Worm (Caenorhabditis elegans) whole organism, late embryonic: ENCODE results near the gene ash-2.

ENCODE experiments used
- ceh-18 ChIP-seq: sonication (generic microtip); optimal IDR thresholded peaks from 2 replicates; lab custom pipeline; 2016; ENCODE audit warnings: missing genetic modification characterization, missing compliant biosample characterization
- ceh-19 ChIP-seq: fragments of 200-800 bp; sonication (Bioruptor generic); optimal IDR thresholded peaks from 2 replicates; lab custom pipeline; 2018; ENCODE audit warnings: mild to moderate bottlenecking, missing genetic modification characterization, missing compliant biosample characterization
- ceh-22 ChIP-seq: sonication (generic microtip); optimal IDR thresholded peaks from 2 replicates; lab custom pipeline; 2017; ENCODE audit warnings: missing biosample characterization, missing genetic modification characterization
- ceh-24 ChIP-seq: sonication (generic microtip); optimal IDR thresholded peaks from 2 replicates; lab custom pipeline; 2016; ENCODE audit warnings: mild to moderate bottlenecking, missing genetic modification characterization, missing compliant biosample characterization
- ceh-30 ChIP-seq: fragments of 150-350 bp; optimal IDR thresholded peaks from 2 replicates; lab custom pipeline; 2014; ENCODE audit warnings: missing biosample characterization, missing genetic modification characterization
- ceh-6 ChIP-seq: fragments of 200-800 bp; sonication (Bioruptor generic); optimal IDR thresholded peaks from 2 replicates; lab custom pipeline; 2018; ENCODE audit warnings: mild to moderate bottlenecking, missing genetic modification characterization, missing compliant biosample characterization
- dmd-4 ChIP-seq: sonication (generic microtip); optimal IDR thresholded peaks from 2 replicates; lab custom pipeline; 2016; ENCODE audit warnings: borderline replicate concordance, missing genetic modification characterization, missing compliant biosample characterization
- elt-2 ChIP-seq: sonication (generic microtip); optimal IDR thresholded peaks from 2 replicates; lab custom pipeline; 2016; ENCODE audit warnings: missing genetic modification reagents, missing genetic modification characterization, missing compliant biosample characterization
- elt-4 ChIP-seq: sonication (generic microtip); optimal IDR thresholded peaks from 2 replicates; lab custom pipeline; 2016; ENCODE audit warnings: missing genetic modification characterization, missing compliant biosample characterization
- gmeb-2 ChIP-seq: sonication (generic microtip); optimal IDR thresholded peaks from 2 replicates; lab custom pipeline; 2016; ENCODE audit warnings: missing genetic modification characterization, inconsistent platforms, missing compliant biosample characterization
- hlh-13 ChIP-seq: fragments of 200-800 bp; sonication (Bioruptor generic); optimal IDR thresholded peaks from 2 replicates; lab custom pipeline; 2018; ENCODE audit warnings: mild to moderate bottlenecking, missing genetic modification characterization, missing compliant biosample characterization
- hlh-30 ChIP-seq: sonication (generic microtip); optimal IDR thresholded peaks from 2 replicates; lab custom pipeline; 2017; ENCODE audit warnings: antibody characterized with exemption, missing genetic modification characterization, missing compliant biosample characterization; ENCODE audit not compliant: insufficient read depth
- hlh-8 ChIP-seq: sonication (generic microtip); optimal IDR thresholded peaks from 2 replicates; lab custom pipeline; 2016; ENCODE audit warnings: missing genotype, missing genetic modification characterization, missing compliant biosample characterization
- lim-6 ChIP-seq: sonication (generic microtip); optimal IDR thresholded peaks from 2 replicates; lab custom pipeline; 2016; ENCODE audit warnings: missing genetic modification characterization, missing compliant biosample characterization
- mec-3 ChIP-seq: sonication (generic microtip); optimal IDR thresholded peaks from 2 replicates; lab custom pipeline; 2016; ENCODE audit warnings: borderline replicate concordance, missing genetic modification characterization, missing compliant biosample characterization
- nfya-1 ChIP-seq: sonication (generic microtip); optimal IDR thresholded peaks from 2 replicates; lab custom pipeline; 2017; ENCODE audit warnings: missing genetic modification characterization, mild to moderate bottlenecking, missing compliant biosample characterization, antibody characterized with exemption, moderate library complexity
- pag-3 ChIP-seq: sonication (generic microtip); optimal IDR thresholded peaks from 2 replicates; lab custom pipeline; 2016; ENCODE audit warnings: missing compliant biosample characterization, missing genetic modification characterization, borderline replicate concordance
- pax-1 ChIP-seq: fragments of 150-350 bp; optimal IDR thresholded peaks from 2 replicates; lab custom pipeline; 2014; ENCODE audit warnings: missing biosample characterization, missing genetic modification characterization
- pha-4 ChIP-seq: fragments of 150-350 bp; optimal IDR thresholded peaks from 2 replicates; lab custom pipeline; 2018; ENCODE audit warnings: missing biosample characterization, missing genetic modification reagents, missing genetic modification characterization
- pqm-1 ChIP-seq: sonication (generic microtip); optimal IDR thresholded peaks from 2 replicates; lab custom pipeline; 2016; ENCODE audit warnings: missing genetic modification characterization, missing compliant biosample characterization
- pros-1 ChIP-seq: fragments of 150-350 bp; optimal IDR thresholded peaks from 2 replicates; lab custom pipeline; 2014; ENCODE audit warnings: missing biosample characterization, missing genetic modification reagents, missing genetic modification characterization
- ref-2 ChIP-seq: sonication (generic microtip); optimal IDR thresholded peaks from 2 replicates; lab custom pipeline; 2016; ENCODE audit warnings: missing genetic modification characterization, missing compliant biosample characterization
- rnt-1 ChIP-seq: sonication (generic microtip); optimal IDR thresholded peaks from 2 replicates; lab custom pipeline; 2016; ENCODE audit warnings: missing genetic modification characterization, missing compliant biosample characterization
- sdc-2 ChIP-seq: sonication (generic microtip); optimal IDR thresholded peaks from 2 replicates; lab custom pipeline; 2016; ENCODE audit warnings: missing genotype, missing genetic modification characterization, missing compliant biosample characterization
- sox-2 ChIP-seq: fragments of 200-800 bp; sonication (Bioruptor generic); IDR thresholded peaks from 2 replicates; pipeline ENCODE4 v1.3.6; 2022; ENCODE audit warnings: missing genetic modification reagents, missing genetic modification characterization, missing compliant biosample characterization
- syd-9 ChIP-seq: sonication (generic microtip); optimal IDR thresholded peaks from 2 replicates; lab custom pipeline; 2016; ENCODE audit warnings: mild to moderate bottlenecking, missing genetic modification characterization, moderate library complexity, missing compliant biosample characterization
- tbx-7 ChIP-seq: sonication (generic microtip); optimal IDR thresholded peaks from 2 replicates; lab custom pipeline; 2016; ENCODE audit warnings: missing genotype, missing genetic modification characterization, missing compliant biosample characterization
- unc-3 ChIP-seq, 2 experiments: fragments of 200-800 bp in 1 of 2; sonication (Bioruptor generic) in 1 of 2; sonication (generic microtip) in 1 of 2; conservative IDR thresholded peaks in 1 of 2; optimal IDR thresholded peaks in 1 of 2; 2 replicates each; pipeline versions ENCODE4 v1.3.6 to Lab custom; 2016 to 2022; ENCODE audit warnings: missing compliant biosample characterization in 2 of 2, missing genetic modification characterization in 2 of 2, missing genetic modification reagents in 1 of 2
- unc-42 ChIP-seq: sonication (generic microtip); optimal IDR thresholded peaks from 2 replicates; lab custom pipeline; 2016; ENCODE audit warnings: missing genotype, missing genetic modification characterization, missing compliant biosample characterization
- unc-55 ChIP-seq: sonication (generic microtip); optimal IDR thresholded peaks from 2 replicates; lab custom pipeline; 2017; ENCODE audit warnings: missing biosample characterization, missing genetic modification reagents, missing genetic modification characterization

ash-2 gene

ce11 chrII:12005981-12006380 lies 26.3 kb downstream of the ash-2 start:
- no peak for TF ChIP-seq ceh-30 (tag; lab: Kevin White, UChicago)
- no peak for TF ChIP-seq elt-4 (tag; lab: Kevin White, UChicago)
- no peak for TF ChIP-seq mec-3 (tag; lab: Kevin White, UChicago)
- TF ChIP-seq hlh-13 (GFP tag; lab: Kevin White, UChicago), result no peak
- TF ChIP-seq ceh-19 (GFP tag; lab: Kevin White, UChicago), result no peak
- TF ChIP-seq lim-6 (tag; lab: Kevin White, UChicago), result no peak
- TF ChIP-seq gmeb-2 (tag; lab: Kevin White, UChicago), result no peak
- no peak for TF ChIP-seq pax-1
- TF ChIP-seq, all 69 proteins: peak for 0

DNA sequence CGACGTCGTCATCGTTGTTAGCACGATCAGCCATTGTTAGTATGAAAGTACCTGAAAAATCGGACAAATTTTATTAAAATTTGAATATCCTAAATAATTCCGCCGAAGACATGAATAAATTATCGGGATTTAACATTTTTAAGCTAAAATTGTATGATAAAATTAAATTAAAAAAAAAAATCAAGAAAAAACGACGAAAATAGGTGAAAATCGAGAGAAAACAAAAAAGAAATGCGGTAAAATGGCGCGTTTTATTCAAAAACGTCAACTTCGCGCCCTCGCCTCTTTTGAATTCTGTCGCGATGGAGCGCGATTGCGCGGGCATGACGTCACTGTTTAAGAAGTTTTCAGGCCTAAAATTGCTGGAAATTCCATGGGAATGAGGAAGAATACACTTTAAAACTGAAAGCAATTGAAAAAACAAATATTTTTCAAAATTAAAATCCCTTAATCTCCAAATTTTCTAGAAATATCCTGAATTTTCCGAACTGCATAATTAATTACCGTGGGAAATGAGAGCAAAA lies 27.0 kb downstream of the ash-2 start, which contains the start of gene mcm-2:
mcm-2 (minus strand) TSS at position 51 of the 524 bp plus-strand sequence.
- TF ChIP-seq nfya-1 (tag; lab: Kevin White, UChicago) (peak; percentile 17), elt-2 (tag; lab: Kevin White, UChicago) (peak; percentile 10), hlh-8 (tag; lab: Kevin White, UChicago) (no peak)

DNA sequence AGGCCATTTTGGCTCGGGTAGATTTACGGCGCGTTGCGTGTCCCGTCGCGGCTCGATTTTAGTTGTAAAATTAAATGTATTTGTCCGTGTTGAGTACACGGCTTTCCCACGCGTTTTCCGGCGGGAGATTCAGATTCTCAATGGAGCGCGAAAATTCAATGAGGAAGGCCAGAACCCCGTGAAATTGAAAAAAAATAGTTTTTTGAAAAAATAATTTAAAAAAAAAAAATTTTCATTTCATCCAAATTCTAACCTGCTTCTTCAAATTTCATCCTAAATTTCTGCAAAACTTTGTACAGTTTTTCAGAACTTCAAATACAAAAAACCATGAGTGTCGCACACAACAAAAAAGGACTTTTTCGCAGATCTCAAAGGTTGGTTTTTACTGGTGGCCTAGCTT lies 29.1 kb downstream of the ash-2 start, which contains the start of gene glb-29:
glb-29 (plus strand) TSS at position 301 of the 400 bp plus-strand sequence.
- TF ChIP-seq ceh-18 (tag; lab: Kevin White, UChicago) (no peak), unc-42 (no peak), elt-2 (tag; lab: Kevin White, UChicago) (no peak), ref-2 (tag; lab: Kevin White, UChicago) (no peak), rnt-1 (tag; lab: Kevin White, UChicago) (no peak), pag-3 (tag; lab: Kevin White, UChicago) (no peak), dmd-4 (tag; lab: Kevin White, UChicago) (no peak), mec-3 (tag; lab: Kevin White, UChicago) (no peak), pqm-1 (no peak), tbx-7 (tag; lab: Kevin White, UChicago) (no peak), ceh-24 (tag; lab: Kevin White, UChicago) (no peak), pros-1 (tag; lab: Kevin White, UChicago) (no peak), syd-9 (tag; lab: Kevin White, UChicago) (no peak), sdc-2 (tag; lab: Kevin White, UChicago) (no peak), sox-2 (no peak)
- TF ChIP-seq, all 69 proteins: peak for 0

- peak; percentile 28 for TF ChIP-seq hlh-30 (tag; lab: Kevin White, UChicago)
- TF ChIP-seq ceh-19 (GFP tag; lab: Kevin White, UChicago), result no peak
Observed at ce11 chrII:12023315-12023878, 43.8 kb downstream of the ash-2 start, which contains the start of gene Y17G7B.12. TSS of gene Y17G7B.12 (plus strand) at chrII:12023861.

- TF ChIP-seq nfya-1 (tag; lab: Kevin White, UChicago), result no peak
- no peak for TF ChIP-seq unc-55
- no peak for TF ChIP-seq pha-4
- TF ChIP-seq ceh-6 (GFP tag; lab: Kevin White, UChicago), result no peak
- no peak for TF ChIP-seq unc-3 (GFP tag; conservative IDR thresholded peaks at IDR 0.05; lab: Robert Waterston, UW)
- no peak for TF ChIP-seq unc-3 (tag; optimal IDR thresholded peaks at IDR 0.05; lab: Kevin White, UChicago)
- no peak for TF ChIP-seq ceh-22 (tag; lab: Kevin White, UChicago)
Observed at ce11 chrII:12027697-12028245, 48.1 kb downstream of the ash-2 start, which contains the start of gene Y17G7B.8. TSS of gene Y17G7B.8 (minus strand) at chrII:12027747.
